Worm (Caenorhabditis elegans) whole organism, L2 larva: ENCODE data around the gene fshr-1.

ENCODE experiments used
- ceh-82 ChIP-seq: fragments of 150-350 bp; optimal IDR thresholded peaks from 2 replicates; lab custom pipeline; 2014; ENCODE audit warnings: missing biosample characterization, missing genetic modification characterization
- fos-1 ChIP-seq: fragments of 150-350 bp; optimal IDR thresholded peaks from 2 replicates; lab custom pipeline; 2014; ENCODE audit warnings: missing biosample characterization, missing genetic modification characterization
- mab-5 ChIP-seq: fragments of 150-350 bp; optimal IDR thresholded peaks from 2 replicates; lab custom pipeline; 2014; ENCODE audit warnings: missing biosample characterization, missing genetic modification characterization
- nhr-237 ChIP-seq: fragments of 150-350 bp; optimal IDR thresholded peaks from 2 replicates; lab custom pipeline; 2014; ENCODE audit warnings: missing biosample characterization, missing genetic modification characterization
- nhr-77 ChIP-seq: fragments of 150-350 bp; optimal IDR thresholded peaks from 2 replicates; lab custom pipeline; 2014; ENCODE audit warnings: missing biosample characterization, missing genetic modification characterization
- skn-1 ChIP-seq: sonication (generic microtip); optimal IDR thresholded peaks from 2 replicates; lab custom pipeline; 2017; ENCODE audit warnings: missing biosample characterization, missing genetic modification characterization
- unc-39 ChIP-seq: fragments of 150-350 bp; optimal IDR thresholded peaks from 2 replicates; lab custom pipeline; 2014; ENCODE audit warnings: missing biosample characterization, missing genetic modification characterization
- unc-55 ChIP-seq: fragments of 150-350 bp; sonication (generic microtip); optimal IDR thresholded peaks from 3 replicates; lab custom pipeline; 2014; ENCODE audit warnings: missing biosample characterization, missing genetic modification reagents, missing genetic modification characterization

DNA sequence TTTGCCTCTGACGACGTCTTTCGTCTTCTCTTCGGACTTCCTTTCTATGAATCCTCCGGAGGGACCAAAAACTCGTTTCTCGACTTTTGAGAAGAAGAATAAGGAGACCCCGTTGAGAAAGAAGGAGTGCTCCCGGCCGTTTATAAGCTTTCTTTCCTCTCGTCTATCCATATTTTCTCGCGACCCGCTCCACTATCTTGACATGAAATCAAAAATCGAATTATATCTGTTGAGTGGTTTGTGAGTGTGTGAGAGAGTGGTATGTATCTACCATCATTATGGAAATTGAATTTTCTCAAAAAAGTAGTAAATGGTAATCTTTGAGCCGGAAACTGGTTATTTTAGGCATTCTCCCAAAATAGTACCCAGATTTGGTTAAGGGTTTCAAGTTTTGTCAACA, 21.5 kb downstream of the fshr-1 start:
- TF ChIP-seq ceh-82 (tag; lab: Kevin White, UChicago), result no peak
- no peak for TF ChIP-seq unc-55 (GFP tag; lab: Kevin White, UChicago)
- no peak for TF ChIP-seq nhr-77 (tag; lab: Kevin White, UChicago)
- no peak for TF ChIP-seq skn-1 (tag; lab: Kevin White, UChicago)
- TF ChIP-seq fos-1 (tag; lab: Kevin White, UChicago), result no peak
- no peak for TF ChIP-seq nhr-237 (tag; lab: Kevin White, UChicago)
- TF ChIP-seq mab-5 (tag; lab: Kevin White, UChicago), result no peak
- TF ChIP-seq unc-39, result no peak
